Worm (Caenorhabditis elegans): ENCODE data around the gene C23G10.10.
A peak's percentile ranks its signal among the peaks of the same experiment; 100 is the strongest.
"Not testable (repeated sequence)": the region's sequence is repeated elsewhere in the genome, so short reads cannot be mapped to it uniquely, and the experiment has no call there.

C23G10.10 gene

DNA sequence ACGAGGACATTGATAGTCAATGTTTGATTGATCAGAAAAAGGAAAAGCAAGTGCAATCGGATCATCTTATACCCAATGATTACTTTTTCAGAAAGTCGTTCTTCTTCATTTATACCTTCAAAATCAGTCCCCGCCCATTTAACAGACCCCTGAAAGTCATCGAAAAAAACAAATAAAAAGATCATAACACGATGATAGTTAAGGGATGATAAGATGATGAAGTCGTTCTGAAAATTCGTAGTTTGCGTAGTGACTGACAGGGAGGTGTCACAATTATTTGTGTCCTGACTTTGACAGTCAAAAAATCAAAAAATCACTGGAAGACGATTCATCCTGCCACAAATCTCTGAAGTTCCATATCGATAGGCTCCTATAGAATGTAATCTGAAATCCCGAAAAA is 19.3 kb downstream of the C23G10.10 start, which contains the start of gene ugt-66:
Gene ugt-66, minus strand, starts transcription at position 101 of the 400 bp plus-strand sequence.
- TF ChIP-seq lin-35 (GFP tag; optimal IDR thresholded peaks at IDR 0.05) (no peak), nhr-27 (tag; optimal IDR thresholded peaks at IDR 0.05) (no peak), F57A8.1 (GFP tag; optimal IDR thresholded peaks at IDR 0.05) (no peak), unc-130 (GFP tag; optimal IDR thresholded peaks at IDR 0.05) (no peak), snpc-3.4 (tag; optimal IDR thresholded peaks at IDR 0.05) (no peak), atf-7 (tag; optimal IDR thresholded peaks at IDR 0.05) (no peak), attf-5 (GFP tag; optimal IDR thresholded peaks at IDR 0.05) (no peak), ceh-100 (GFP tag; IDR thresholded peaks at IDR 0.05) (no peak), let-526 (GFP tag; IDR thresholded peaks at IDR 0.05) (no peak), tbx-9 (tag; optimal IDR thresholded peaks at IDR 0.05; ENCODE audit: borderline replicate concordance) (no peak), Y56A3A.18 (GFP tag; IDR thresholded peaks at IDR 0.05) (no peak), ceh-79 (tag; optimal IDR thresholded peaks at IDR 0.05) (no peak)

DNA sequence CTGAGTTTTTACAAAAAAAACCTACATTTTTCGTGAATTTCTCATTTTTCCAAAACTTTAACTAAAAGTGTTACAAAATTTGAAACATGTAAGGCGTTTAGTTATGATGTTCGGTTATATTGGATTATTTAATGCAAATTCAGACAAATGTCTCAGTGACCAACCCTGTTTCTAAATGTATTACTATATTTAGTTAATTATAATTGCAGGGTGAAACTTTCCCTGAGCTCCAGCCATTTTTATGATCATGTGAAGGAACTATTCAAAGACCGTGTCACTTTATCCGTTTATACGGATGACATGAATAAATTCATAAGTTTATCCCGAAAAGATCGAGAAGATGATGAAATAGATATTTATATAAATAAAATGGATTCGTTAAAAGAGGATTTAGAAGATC is 23.0 kb downstream of the C23G10.10 start, which contains the start of gene C23G10.5:
Gene C23G10.5, plus strand, starts transcription at position 301 of the 400 bp plus-strand sequence.
- TF ChIP-seq lin-35 (GFP tag; optimal IDR thresholded peaks at IDR 0.05) (no peak), mel-28 (tag; optimal IDR thresholded peaks at IDR 0.05; ENCODE audit: borderline replicate concordance) (no peak), lin-26 (GFP tag; IDR thresholded peaks at IDR 0.05) (no peak), F10E7.11 (tag; optimal IDR thresholded peaks at IDR 0.05) (no peak), nfya-1 (tag; optimal IDR thresholded peaks at IDR 0.05; ENCODE audit: borderline replicate concordance, insufficient read depth) (no peak), ceh-58 (GFP tag; IDR thresholded peaks at IDR 0.05) (no peak), lin-40 (tag; optimal IDR thresholded peaks at IDR 0.05) (no peak), C17E4.6 (GFP tag; IDR thresholded peaks at IDR 0.05) (no peak), attf-6 (GFP tag; IDR thresholded peaks at IDR 0.05) (no peak), lsy-27 (tag; optimal IDR thresholded peaks at IDR 0.05; ENCODE audit: borderline replicate concordance, insufficient read depth) (no peak)

DNA sequence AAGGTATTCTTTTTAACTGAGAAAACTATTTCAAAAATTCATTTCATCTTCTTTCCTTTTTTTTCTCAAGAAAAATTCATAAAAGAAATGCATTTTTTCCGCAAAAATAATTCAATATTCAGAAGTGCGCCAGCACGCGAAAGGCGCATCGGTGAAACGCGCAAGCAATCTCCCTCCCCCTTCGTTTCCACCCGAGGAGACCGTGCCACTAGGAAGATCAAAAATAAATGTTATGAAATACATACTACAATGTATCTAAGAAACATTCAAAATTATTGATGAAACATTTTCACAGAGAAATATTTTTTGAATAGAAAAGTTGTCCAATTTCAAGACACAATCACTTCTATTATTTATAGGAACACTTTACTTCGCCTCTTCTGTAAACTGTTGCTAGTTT is 25.8 kb downstream of the C23G10.10 start:
- peak; percentile 76 for TF ChIP-seq ztf-18 (tag; optimal IDR thresholded peaks at IDR 0.05)
- TF ChIP-seq cebp-1 (GFP tag; IDR thresholded peaks at IDR 0.05), result peak; percentile 68
- TF ChIP-seq cebp-1 (tag; optimal IDR thresholded peaks at IDR 0.05), result not testable (repeated sequence)

DNA sequence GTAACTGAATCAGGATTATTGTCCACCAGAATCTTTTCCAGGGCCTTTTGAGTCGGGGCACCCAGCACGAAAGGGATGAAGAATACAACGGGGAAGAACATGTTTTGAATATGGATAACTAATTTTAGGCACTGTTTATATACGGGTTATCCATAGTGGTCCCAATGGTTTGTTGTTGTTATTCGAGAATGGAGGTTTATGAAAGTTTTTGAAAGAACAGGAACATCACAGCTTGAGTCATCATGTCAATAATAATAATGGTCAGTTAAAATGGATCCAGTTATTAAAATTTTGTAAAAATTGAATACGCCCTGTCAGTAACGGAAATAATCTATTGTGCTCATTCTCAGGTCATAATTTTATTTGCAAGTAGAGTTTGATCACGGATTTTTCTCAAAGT is 30.7 kb downstream of the C23G10.10 start, which contains the start of gene nas-28:
Gene nas-28, minus strand, starts transcription at position 101 of the 400 bp plus-strand sequence.
- TF ChIP-seq cebp-2 (GFP tag; IDR thresholded peaks at IDR 0.05) (no peak), hlh-12 (tag; optimal IDR thresholded peaks at IDR 0.05) (no peak), egrh-3 (GFP tag; IDR thresholded peaks at IDR 0.05) (no peak), ztf-25 (GFP tag; IDR thresholded peaks at IDR 0.05) (no peak), nhr-90 (tag; optimal IDR thresholded peaks at IDR 0.05) (no peak), hlh-26 (GFP tag; conservative IDR thresholded peaks at IDR 0.05) (no peak), snpc-4 (GFP tag; optimal IDR thresholded peaks at IDR 0.05) (no peak), snpc-4 (tag; optimal IDR thresholded peaks at IDR 0.05) (no peak), K12H6.12 (tag; optimal IDR thresholded peaks at IDR 0.05) (no peak), xnd-1 (tag; optimal IDR thresholded peaks at IDR 0.05) (no peak)
